Worm (Caenorhabditis elegans) whole organism, L3 larva: ENCODE data around the gene F36G9.13.

ENCODE experiments used
- R02D3.7 ChIP-seq: fragments of 150-350 bp; optimal IDR thresholded peaks from 2 replicates; lab custom pipeline; 2014; ENCODE audit warnings: missing biosample characterization, missing genetic modification characterization
- ZK546.5 ChIP-seq: sonication (generic microtip); optimal IDR thresholded peaks from 2 replicates; lab custom pipeline; 2017; ENCODE audit warnings: missing biosample characterization, missing genetic modification characterization
- aly-2 ChIP-seq: fragments of 150-350 bp; optimal IDR thresholded peaks from 2 replicates; lab custom pipeline; 2014; ENCODE audit warnings: missing biosample characterization, missing genetic modification characterization
- ama-1 ChIP-seq: fragments of 150-350 bp; optimal IDR thresholded peaks from 2 replicates; lab custom pipeline; 2018
- ceh-28 ChIP-seq: fragments of 150-350 bp; optimal IDR thresholded peaks from 2 replicates; lab custom pipeline; 2014; ENCODE audit warnings: missing biosample characterization, missing genetic modification reagents, missing genetic modification characterization
- ceh-82 ChIP-seq: fragments of 150-350 bp; optimal IDR thresholded peaks from 2 replicates; lab custom pipeline; 2014; ENCODE audit warnings: missing biosample characterization, missing genetic modification characterization
- ceh-9 ChIP-seq: sonication (generic microtip); optimal IDR thresholded peaks from 2 replicates; lab custom pipeline; 2018; ENCODE audit warnings: missing biosample characterization, missing genetic modification characterization
- daf-12 ChIP-seq: fragments of 150-350 bp; optimal IDR thresholded peaks from 2 replicates; lab custom pipeline; 2014; ENCODE audit warnings: missing biosample characterization, missing genetic modification reagents, missing genetic modification characterization
- egl-27 ChIP-seq: sonication (generic microtip); optimal IDR thresholded peaks from 4 replicates; lab custom pipeline; 2017; ENCODE audit warnings: missing biosample characterization, missing genetic modification reagents, missing genetic modification characterization
- elt-1 ChIP-seq: fragments of 150-350 bp; optimal IDR thresholded peaks from 2 replicates; lab custom pipeline; 2014; ENCODE audit warnings: missing biosample characterization, missing genetic modification characterization
- elt-2 ChIP-seq: sonication (generic microtip); optimal IDR thresholded peaks from 2 replicates; lab custom pipeline; 2016; ENCODE audit warnings: missing genetic modification reagents, mild to moderate bottlenecking, missing genetic modification characterization, missing compliant biosample characterization
- elt-3 ChIP-seq, 3 experiments: fragments of 150-350 bp in 1 of 3; sonication (generic microtip) in 2 of 3; optimal IDR thresholded peaks; 2 replicates in 2 of 3; 4 replicates in 1 of 3; lab custom pipeline; 2014 to 2017; ENCODE audit warnings: missing biosample characterization in 3 of 3, missing genetic modification characterization in 3 of 3
- fkh-10 ChIP-seq: sonication (generic microtip); optimal IDR thresholded peaks from 2 replicates; lab custom pipeline; 2017; ENCODE audit warnings: missing biosample characterization, missing genetic modification reagents, missing genetic modification characterization
- fkh-2 ChIP-seq: fragments of 150-350 bp; optimal IDR thresholded peaks from 2 replicates; lab custom pipeline; 2014; ENCODE audit warnings: missing biosample characterization, missing genetic modification reagents, missing genetic modification characterization
- fos-1 ChIP-seq: fragments of 150-350 bp; optimal IDR thresholded peaks from 2 replicates; lab custom pipeline; 2014; ENCODE audit warnings: missing biosample characterization, missing genetic modification characterization
- hmg-11 ChIP-seq: sonication (generic microtip); optimal IDR thresholded peaks from 2 replicates; lab custom pipeline; 2016; ENCODE audit warnings: missing genetic modification characterization, missing compliant biosample characterization
- lin-15B ChIP-seq: fragments of 150-350 bp; optimal IDR thresholded peaks from 2 replicates; lab custom pipeline; 2014; ENCODE audit warnings: missing biosample characterization, missing genetic modification characterization
- lin-39 ChIP-seq: fragments of 150-350 bp; optimal IDR thresholded peaks from 2 replicates; lab custom pipeline; 2018; ENCODE audit warnings: missing biosample characterization, missing genetic modification reagents, missing genetic modification characterization
- lsy-12 ChIP-seq: sonication (generic microtip); optimal IDR thresholded peaks from 2 replicates; lab custom pipeline; 2016; ENCODE audit warnings: mild to moderate bottlenecking, missing genetic modification characterization, missing compliant biosample characterization
- mdl-1 ChIP-seq: fragments of 150-350 bp; optimal IDR thresholded peaks from 2 replicates; lab custom pipeline; 2014; ENCODE audit warnings: missing biosample characterization, missing genetic modification characterization
- mml-1 ChIP-seq: fragments of 150-350 bp; sonication (generic microtip); optimal IDR thresholded peaks from 3 replicates; lab custom pipeline; 2014; ENCODE audit warnings: missing biosample characterization, missing genetic modification characterization
- nfya-1 ChIP-seq: sonication (generic microtip); optimal IDR thresholded peaks from 2 replicates; lab custom pipeline; 2017; ENCODE audit warnings: missing genetic modification characterization, mild to moderate bottlenecking, missing compliant biosample characterization, antibody characterized with exemption, moderate library complexity; ENCODE audit not compliant: insufficient read depth
- nhr-11 ChIP-seq: fragments of 150-350 bp; optimal IDR thresholded peaks from 2 replicates; lab custom pipeline; 2014; ENCODE audit warnings: missing biosample characterization, missing genetic modification characterization
- nhr-237 ChIP-seq: fragments of 150-350 bp; optimal IDR thresholded peaks from 2 replicates; lab custom pipeline; 2014; ENCODE audit warnings: missing biosample characterization, missing genetic modification characterization
- nhr-25 ChIP-seq: sonication (generic microtip); optimal IDR thresholded peaks from 2 replicates; lab custom pipeline; 2017; ENCODE audit warnings: missing biosample characterization, missing genetic modification characterization
- nhr-28 ChIP-seq: fragments of 150-350 bp; optimal IDR thresholded peaks from 2 replicates; lab custom pipeline; 2014; ENCODE audit warnings: missing biosample characterization, missing genetic modification characterization
- nhr-43 ChIP-seq: sonication (generic microtip); optimal IDR thresholded peaks from 2 replicates; lab custom pipeline; 2016; ENCODE audit warnings: mild to moderate bottlenecking, missing genetic modification characterization, missing compliant biosample characterization; ENCODE audit not compliant: poor library complexity, severe bottlenecking
- nhr-67 ChIP-seq: fragments of 150-350 bp; optimal IDR thresholded peaks from 2 replicates; lab custom pipeline; 2014; ENCODE audit warnings: missing biosample characterization, missing genetic modification characterization
- nhr-77 ChIP-seq: fragments of 150-350 bp; optimal IDR thresholded peaks from 2 replicates; lab custom pipeline; 2014; ENCODE audit warnings: missing biosample characterization, missing genetic modification characterization
- pha-4 ChIP-seq: fragments of 150-350 bp; optimal IDR thresholded peaks from 2 replicates; lab custom pipeline; 2014; ENCODE audit warnings: missing biosample characterization, missing genetic modification reagents, missing genetic modification characterization
- sea-2 ChIP-seq: fragments of 150-350 bp; sonication (generic microtip); optimal IDR thresholded peaks from 4 replicates; lab custom pipeline; 2014; ENCODE audit warnings: missing biosample characterization, missing genetic modification reagents, missing genetic modification characterization
- snpc-4 ChIP-seq: fragments of 150-350 bp; optimal IDR thresholded peaks from 2 replicates; lab custom pipeline; 2014; ENCODE audit warnings: missing biosample characterization, missing genetic modification characterization
- unc-39 ChIP-seq: sonication (generic microtip); optimal IDR thresholded peaks from 4 replicates; lab custom pipeline; 2017; ENCODE audit warnings: missing biosample characterization, missing genetic modification characterization
- unc-62 ChIP-seq: fragments of 150-350 bp; sonication (generic microtip); optimal IDR thresholded peaks from 4 replicates; lab custom pipeline; 2014; ENCODE audit warnings: missing biosample characterization, missing genetic modification reagents, missing genetic modification characterization
- ztf-11 ChIP-seq: fragments of 150-350 bp; optimal IDR thresholded peaks from 2 replicates; lab custom pipeline; 2014; ENCODE audit warnings: missing biosample characterization, missing genetic modification characterization
- ztf-4 ChIP-seq: fragments of 150-350 bp; optimal IDR thresholded peaks from 2 replicates; lab custom pipeline; 2014; ENCODE audit warnings: missing biosample characterization, missing genetic modification characterization

Gene F36G9.13

ce11 chrV:16002288-16002687 lies 19.2 kb downstream of the F36G9.13 start, which contains the start of gene nhr-63:
Gene nhr-63, plus strand, starts transcription at chrV:16002588.
- no peak for TF ChIP-seq unc-62 (GFP tag; lab: Kevin White, UChicago)
- no peak for TF ChIP-seq ceh-28 (tag; lab: Kevin White, UChicago)

ce11 chrV:16007505-16007904 lies 24.4 kb downstream of the F36G9.13 start, which contains the start of gene str-231:
Gene str-231, minus strand, starts transcription at chrV:16007605.
- TF ChIP-seq pha-4 (tag; lab: Kevin White, UChicago) = no peak
- no peak for TF ChIP-seq snpc-4 (tag; lab: Kevin White, UChicago)
- no peak for TF ChIP-seq ztf-11 (tag; lab: Kevin White, UChicago)
- no peak for TF ChIP-seq fkh-10 (GFP tag; lab: Kevin White, UChicago)
- no peak for TF ChIP-seq elt-2
- TF ChIP-seq hmg-11 (tag; lab: Kevin White, UChicago) = no peak
- no peak for TF ChIP-seq mml-1 (tag; lab: Kevin White, UChicago)
- TF ChIP-seq daf-12 (tag; lab: Kevin White, UChicago) = no peak
- TF ChIP-seq fos-1 (tag; lab: Kevin White, UChicago) = no peak
- no peak for TF ChIP-seq ZK546.5 (tag; lab: Kevin White, UChicago)
- no peak for TF ChIP-seq lin-15B (tag; lab: Kevin White, UChicago)
- no peak for TF ChIP-seq lin-39 (tag; lab: Kevin White, UChicago)
- no peak for TF ChIP-seq nhr-11 (tag; lab: Kevin White, UChicago)
- TF ChIP-seq ceh-82 (tag; lab: Kevin White, UChicago) = no peak
- no peak for TF ChIP-seq ceh-28 (tag; lab: Kevin White, UChicago)
- no peak for TF ChIP-seq fkh-2 (tag; lab: Kevin White, UChicago)
- TF ChIP-seq nhr-237 = no peak

- TF ChIP-seq mdl-1 (tag; lab: Kevin White, UChicago) = no peak
- no peak for TF ChIP-seq ama-1 (lab: Kevin White, UChicago)
Measured at ce11 chrV:16009564-16009963, 26.5 kb downstream of the F36G9.13 start, which contains the start of gene str-233. Gene str-233, minus strand, starts transcription at chrV:16009664.

- no peak for TF ChIP-seq ceh-28 (tag; lab: Kevin White, UChicago)
- TF ChIP-seq nhr-11 (tag; lab: Kevin White, UChicago) = no peak
- no peak for TF ChIP-seq aly-2 (tag; lab: Kevin White, UChicago)
- no peak for TF ChIP-seq elt-1 (tag; lab: Kevin White, UChicago)
- TF ChIP-seq nhr-77 (tag; lab: Kevin White, UChicago) = no peak
- TF ChIP-seq daf-12 (tag; lab: Kevin White, UChicago) = no peak
- no peak for TF ChIP-seq pha-4 (tag; lab: Kevin White, UChicago)
- TF ChIP-seq elt-2 = no peak
- TF ChIP-seq elt-3 (tag; optimal IDR thresholded peaks at IDR 0.05; lab: Kevin White, UChicago) = no peak
- no peak for TF ChIP-seq sea-2 (GFP tag; lab: Kevin White, UChicago)
Measured at ce11 chrV:16015652-16016051, 32.6 kb downstream of the F36G9.13 start, which contains the start of gene str-232. Gene str-232, minus strand, starts transcription at chrV:16015752.

ce11 chrV:16016977-16017376 lies 33.9 kb downstream of the F36G9.13 start:
- TF ChIP-seq ceh-9 (tag; lab: Kevin White, UChicago) = no peak
- TF ChIP-seq elt-1 (tag; lab: Kevin White, UChicago) = no peak
- no peak for TF ChIP-seq fkh-2 (tag; lab: Kevin White, UChicago)
- TF ChIP-seq ZK546.5 (tag; lab: Kevin White, UChicago) = no peak
- TF ChIP-seq lin-39 (tag; lab: Kevin White, UChicago) = no peak
- TF ChIP-seq sea-2 (GFP tag; lab: Kevin White, UChicago) = no peak
- TF ChIP-seq unc-39 = no peak
- TF ChIP-seq nfya-1 (tag; lab: Kevin White, UChicago) = no peak
- TF ChIP-seq ama-1 (lab: Kevin White, UChicago) = no peak

ce11 chrV:16017671-16018070 lies 34.6 kb downstream of the F36G9.13 start, which contains the start of gene srx-43:
Gene srx-43, plus strand, starts transcription at chrV:16017971.
- TF ChIP-seq nhr-28 (tag; lab: Kevin White, UChicago) = no peak
- TF ChIP-seq nhr-25 (tag; lab: Kevin White, UChicago) = no peak
- TF ChIP-seq fkh-2 (tag; lab: Kevin White, UChicago) = no peak
- no peak for TF ChIP-seq nhr-43 (tag; lab: Kevin White, UChicago)
- no peak for TF ChIP-seq unc-62 (GFP tag; lab: Kevin White, UChicago)
- TF ChIP-seq mdl-1 (tag; lab: Kevin White, UChicago) = no peak
- no peak for TF ChIP-seq ztf-4 (tag; lab: Kevin White, UChicago)
- no peak for TF ChIP-seq nhr-67 (tag; lab: Kevin White, UChicago)
- no peak for TF ChIP-seq fos-1 (tag; lab: Kevin White, UChicago)
- no peak for TF ChIP-seq R02D3.7
- no peak for TF ChIP-seq nhr-11 (tag; lab: Kevin White, UChicago)
- TF ChIP-seq egl-27 (tag; lab: Kevin White, UChicago) = no peak
- TF ChIP-seq lsy-12 = no peak
- TF ChIP-seq lin-39 (tag; lab: Kevin White, UChicago) = no peak
